Worm (Caenorhabditis elegans) whole organism, L4 larva: ENCODE data around the gene viro-2.

ENCODE experiments used
- T20F7.1 ChIP-seq: fragments of 200-800 bp; sonication (Bioruptor generic); optimal IDR thresholded peaks from 2 replicates; lab custom pipeline; 2018; ENCODE audit warnings: mild to moderate bottlenecking, missing genetic modification characterization, missing compliant biosample characterization
- Y75B8A.6 ChIP-seq: fragments of 200-800 bp; sonication (Bioruptor generic); IDR thresholded peaks from 2 replicates; pipeline ENCODE4 v1.3.6; 2022; ENCODE audit warnings: missing genetic modification reagents, missing genetic modification characterization, missing compliant biosample characterization
- ZK337.2 ChIP-seq: fragments of 200-800 bp; sonication (Bioruptor generic); IDR thresholded peaks from 2 replicates; pipeline ENCODE4 v1.3.6; 2022; ENCODE audit warnings: missing genetic modification reagents, missing genetic modification characterization, missing compliant biosample characterization
- aha-1 ChIP-seq: fragments of 150-350 bp; peaks from one replicate; lab custom pipeline; 2014; ENCODE audit warnings: missing biosample characterization, missing genetic modification characterization
- aly-2 ChIP-seq: sonication (generic microtip); optimal IDR thresholded peaks from 2 replicates; lab custom pipeline; 2018; ENCODE audit warnings: missing biosample characterization, missing genetic modification characterization
- ama-1 ChIP-seq: fragments of 150-350 bp; optimal IDR thresholded peaks from 2 replicates; lab custom pipeline; 2014; ENCODE audit warnings: inconsistent platforms, mixed read lengths
- ceh-20 ChIP-seq: fragments of 200-800 bp; sonication (Bioruptor generic); IDR thresholded peaks from 2 replicates; pipeline ENCODE4 v1.3.6; 2022; ENCODE audit warnings: missing genetic modification reagents, missing genetic modification characterization, missing compliant biosample characterization
- ceh-32 ChIP-seq: sonication (generic microtip); optimal IDR thresholded peaks from 2 replicates; lab custom pipeline; 2016; ENCODE audit warnings: mild to moderate bottlenecking, missing genetic modification characterization, missing compliant biosample characterization; ENCODE audit not compliant: poor library complexity
- ceh-44 ChIP-seq: fragments of 200-800 bp; sonication (Bioruptor generic); IDR thresholded peaks from 2 replicates; pipeline ENCODE4 v1.3.6; 2022; ENCODE audit warnings: missing genetic modification reagents, missing genetic modification characterization, missing compliant biosample characterization
- cey-2 ChIP-seq: sonication (generic microtip); optimal IDR thresholded peaks from 3 replicates; lab custom pipeline; 2017; ENCODE audit warnings: missing genetic modification characterization, mild to moderate bottlenecking, missing compliant biosample characterization, antibody characterized with exemption, borderline replicate concordance; ENCODE audit not compliant: insufficient read depth
- ctbp-1 ChIP-seq: fragments of 200-800 bp; sonication (Bioruptor generic); IDR thresholded peaks from 2 replicates; pipeline ENCODE4 v1.3.6; 2022; ENCODE audit warnings: missing genetic modification reagents, missing genetic modification characterization, missing compliant biosample characterization
- daf-19 ChIP-seq: fragments of 200-800 bp; sonication (Bioruptor generic); conservative IDR thresholded peaks from 2 replicates; pipeline ENCODE4 v1.3.6; 2022; ENCODE audit warnings: missing genetic modification characterization, missing compliant biosample characterization
- dpl-1 ChIP-seq: fragments of 150-350 bp; optimal IDR thresholded peaks from 2 replicates; lab custom pipeline; 2014; ENCODE audit warnings: missing biosample characterization, missing genetic modification reagents, missing genetic modification characterization
- egl-27 ChIP-seq: sonication (generic microtip); optimal IDR thresholded peaks from 3 replicates; lab custom pipeline; 2017; ENCODE audit warnings: missing biosample characterization, missing genetic modification reagents, missing genetic modification characterization
- egl-43 ChIP-seq: fragments of 200-800 bp; sonication (Bioruptor generic); IDR thresholded peaks from 2 replicates; pipeline ENCODE4 v1.3.6; 2022; ENCODE audit warnings: missing genetic modification reagents, missing genetic modification characterization, missing compliant biosample characterization
- fos-1 ChIP-seq: fragments of 150-350 bp; optimal IDR thresholded peaks from 2 replicates; lab custom pipeline; 2014; ENCODE audit warnings: missing biosample characterization, missing genetic modification characterization
- hlh-30 ChIP-seq: sonication (generic microtip); optimal IDR thresholded peaks from 2 replicates; lab custom pipeline; 2017; ENCODE audit warnings: antibody characterized with exemption, mild to moderate bottlenecking, missing genetic modification characterization, missing compliant biosample characterization; ENCODE audit not compliant: insufficient read depth
- lim-7 ChIP-seq: fragments of 200-800 bp; sonication (Bioruptor generic); IDR thresholded peaks from 2 replicates; pipeline ENCODE4 v1.3.6; 2022; ENCODE audit warnings: missing genetic modification characterization, missing compliant biosample characterization
- lin-1 ChIP-seq: fragments of 200-800 bp; sonication (Bioruptor generic); IDR thresholded peaks from 2 replicates; pipeline ENCODE4 v1.3.6; 2022; ENCODE audit warnings: missing genetic modification reagents, missing genetic modification characterization, missing compliant biosample characterization
- lin-13 ChIP-seq: fragments of 150-350 bp; optimal IDR thresholded peaks from 2 replicates; lab custom pipeline; 2014; ENCODE audit warnings: missing biosample characterization, missing genetic modification reagents, missing genetic modification characterization
- lin-15B ChIP-seq: fragments of 150-350 bp; sonication (generic microtip); optimal IDR thresholded peaks from 3 replicates; lab custom pipeline; 2014; ENCODE audit warnings: missing biosample characterization, missing genetic modification characterization
- lin-29 ChIP-seq: fragments of 200-800 bp; sonication (Bioruptor generic); IDR thresholded peaks from 2 replicates; pipeline ENCODE4 v1.3.6; 2022; ENCODE audit warnings: missing genetic modification reagents, missing genetic modification characterization, missing compliant biosample characterization
- lin-38 ChIP-seq: fragments of 200-800 bp; sonication (Bioruptor generic); IDR thresholded peaks from 2 replicates; pipeline ENCODE4 v1.3.6; 2022; ENCODE audit warnings: missing genetic modification reagents, missing genetic modification characterization, missing compliant biosample characterization
- lin-39 ChIP-seq: fragments of 150-350 bp; optimal IDR thresholded peaks from 2 replicates; lab custom pipeline; 2014; ENCODE audit warnings: missing biosample characterization, missing genetic modification reagents, missing genetic modification characterization
- lir-3 ChIP-seq: sonication (generic microtip); optimal IDR thresholded peaks from 2 replicates; lab custom pipeline; 2016; ENCODE audit warnings: mild to moderate bottlenecking, missing genetic modification characterization, missing compliant biosample characterization
- lsy-2 ChIP-seq, 2 experiments: fragments of 150-350 bp in 1 of 2; sonication (generic microtip) in 1 of 2; optimal IDR thresholded peaks; 2 replicates each; lab custom pipeline; 2014 to 2017; ENCODE audit warnings: missing biosample characterization in 2 of 2, missing genetic modification characterization in 2 of 2
- madf-5 ChIP-seq, 2 experiments: fragments of 200-800 bp; sonication (Bioruptor generic); IDR thresholded peaks; 2 replicates each; pipeline ENCODE4 v1.3.6; 2022; ENCODE audit warnings: missing compliant biosample characterization in 2 of 2, missing genetic modification characterization in 2 of 2
- mdl-1 ChIP-seq, 2 experiments: fragments of 150-350 bp in 1 of 2; sonication (generic microtip) in 1 of 2; optimal IDR thresholded peaks; 2 replicates each; lab custom pipeline; 2014 to 2017; ENCODE audit warnings: missing biosample characterization in 2 of 2, missing genetic modification characterization in 2 of 2
- mdt-29 ChIP-seq: fragments of 200-800 bp; sonication (Bioruptor generic); IDR thresholded peaks from 2 replicates; pipeline ENCODE4 v1.3.6; 2022; ENCODE audit warnings: missing genetic modification reagents, missing genetic modification characterization, missing compliant biosample characterization
- mes-2 ChIP-seq: sonication (generic microtip); optimal IDR thresholded peaks from 2 replicates; lab custom pipeline; 2016; ENCODE audit warnings: missing genotype, mild to moderate bottlenecking, missing genetic modification characterization, missing compliant biosample characterization; ENCODE audit not compliant: poor library complexity, severe bottlenecking
- mxl-2 ChIP-seq: fragments of 200-800 bp; sonication (Bioruptor generic); conservative IDR thresholded peaks from 2 replicates; pipeline ENCODE4 v1.3.6; 2022; ENCODE audit warnings: missing genetic modification reagents, missing genetic modification characterization, missing compliant biosample characterization
- mxl-3 ChIP-seq: fragments of 200-800 bp; sonication (Bioruptor generic); optimal IDR thresholded peaks from 2 replicates; lab custom pipeline; 2018; ENCODE audit warnings: mild to moderate bottlenecking, missing genetic modification characterization, missing compliant biosample characterization
- nhr-10 ChIP-seq: fragments of 150-350 bp; optimal IDR thresholded peaks from 2 replicates; lab custom pipeline; 2014; ENCODE audit warnings: missing biosample characterization, missing genetic modification characterization
- nhr-102 ChIP-seq: sonication (generic microtip); optimal IDR thresholded peaks from 2 replicates; lab custom pipeline; 2016; ENCODE audit warnings: mild to moderate bottlenecking, missing genetic modification characterization, moderate library complexity, missing compliant biosample characterization
- nhr-11 ChIP-seq: fragments of 150-350 bp; optimal IDR thresholded peaks from 2 replicates; lab custom pipeline; 2014; ENCODE audit warnings: missing biosample characterization, missing genetic modification characterization
- nhr-111 ChIP-seq: fragments of 200-800 bp; sonication (Bioruptor generic); optimal IDR thresholded peaks from 2 replicates; lab custom pipeline; 2018; ENCODE audit warnings: mild to moderate bottlenecking, missing genetic modification characterization, missing compliant biosample characterization
- nhr-48 ChIP-seq: sonication (generic microtip); optimal IDR thresholded peaks from 2 replicates; lab custom pipeline; 2016; ENCODE audit warnings: mild to moderate bottlenecking, missing genetic modification characterization, missing compliant biosample characterization
- nhr-77 ChIP-seq: fragments of 150-350 bp; optimal IDR thresholded peaks from 2 replicates; lab custom pipeline; 2014; ENCODE audit warnings: missing biosample characterization, missing genetic modification characterization
- php-3 ChIP-seq: fragments of 200-800 bp; sonication (Bioruptor generic); IDR thresholded peaks from 2 replicates; pipeline ENCODE4 v1.3.6; 2022; ENCODE audit warnings: missing genetic modification reagents, missing genetic modification characterization, missing compliant biosample characterization
- snpc-1.2 ChIP-seq: fragments of 200-800 bp; sonication (Bioruptor generic); IDR thresholded peaks from 2 replicates; pipeline ENCODE4 v1.3.6; 2022; ENCODE audit warnings: missing genetic modification reagents, missing genetic modification characterization, missing compliant biosample characterization
- tra-1 ChIP-seq: fragments of 200-800 bp; sonication (Bioruptor generic); IDR thresholded peaks from 2 replicates; pipeline ENCODE4 v1.3.6; 2022; ENCODE audit warnings: missing genetic modification reagents, missing genetic modification characterization, missing compliant biosample characterization
- unc-130 ChIP-seq: sonication (generic microtip); optimal IDR thresholded peaks from 2 replicates; lab custom pipeline; 2016; ENCODE audit warnings: missing genetic modification reagents, missing genetic modification characterization, missing compliant biosample characterization
- unc-39 ChIP-seq: sonication (generic microtip); optimal IDR thresholded peaks from 2 replicates; lab custom pipeline; 2017; ENCODE audit warnings: missing biosample characterization, missing genetic modification characterization
- unc-62 ChIP-seq, 3 experiments: fragments of 150-350 bp in 1 of 3; sonication (generic microtip); optimal IDR thresholded peaks in 2 of 3; peaks in 1 of 3; 1 replicate in 1 of 3; 2 replicates in 2 of 3; lab custom pipeline; 2014 to 2017; ENCODE audit warnings: missing biosample characterization in 3 of 3, missing genetic modification characterization in 3 of 3, missing genetic modification reagents in 3 of 3, missing genotype in 1 of 3
- zfp-3 ChIP-seq: fragments of 200-800 bp; sonication (Bioruptor generic); conservative IDR thresholded peaks from 2 replicates; pipeline ENCODE4 v1.3.6; 2022; ENCODE audit warnings: missing genetic modification reagents, missing genetic modification characterization, missing compliant biosample characterization
- zip-11 ChIP-seq: fragments of 200-800 bp; sonication (Bioruptor generic); IDR thresholded peaks from 2 replicates; pipeline ENCODE4 v1.3.6; 2022; ENCODE audit warnings: missing genetic modification characterization, missing compliant biosample characterization
- ztf-11 ChIP-seq: fragments of 150-350 bp; optimal IDR thresholded peaks from 2 replicates; lab custom pipeline; 2014; ENCODE audit warnings: missing biosample characterization, missing genetic modification characterization

Gene viro-2

ce11 chrIII:7162065-7162762 is 33.5 kb downstream of the viro-2 start, which contains the start of the genes syf-2 and K04G7.1 (continued):
- TF ChIP-seq tra-1 (GFP tag; lab: Robert Waterston, UW) (0 out of 2 replicates have a peak, but pooled peaks have one; percentile 57), ceh-32 (tag; lab: Kevin White, UChicago) (no peak), nhr-102 (tag; lab: Kevin White, UChicago) (peak; percentile 48), mdt-29 (GFP tag; lab: Robert Waterston, UW) (peak; percentile 45; the same call in 1 of the 2 replicates), lin-1 (GFP tag; lab: Robert Waterston, UW) (peak; percentile 63), lsy-2 (tag; optimal IDR thresholded peaks at IDR 0.05; lab: Kevin White, UChicago) (peak; percentile 47 to 96), lin-13 (GFP tag; lab: Kevin White, UChicago) (peak; percentile 98), madf-5 (GFP tag; IDR thresholded peaks at IDR 0.05; lab: Robert Waterston, UW) (no peak), ceh-20 (GFP tag; lab: Robert Waterston, UW) (peak; percentile 66; the same call in 1 of the 2 replicates), ztf-11 (tag; lab: Kevin White, UChicago) (no peak), nhr-77 (peak; percentile 92), lin-15B (tag; lab: Kevin White, UChicago) (peak; percentile 79), lin-39 (tag; lab: Kevin White, UChicago) (no peak), ctbp-1 (GFP tag; lab: Robert Waterston, UW) (peak; percentile 53; the same call in 1 of the 2 replicates), lim-7 (GFP tag; lab: Robert Waterston, UW) (no peak), egl-43 (GFP tag; lab: Robert Waterston, UW) (peak; percentile 67; the same call in 1 of the 2 replicates), cey-2 (tag; lab: Kevin White, UChicago) (no peak), fos-1 (tag; lab: Kevin White, UChicago) (no peak), nhr-111 (GFP tag; lab: Kevin White, UChicago) (no peak), zfp-3 (peak; percentile 81), daf-19 (GFP tag; lab: Robert Waterston, UW) (no peak), nhr-10 (no peak), aly-2 (tag; lab: Kevin White, UChicago) (no peak), zip-11 (no peak), unc-62 (GFP tag; optimal IDR thresholded peaks at IDR 0.05 in 1 of 2; lab: Kevin White, UChicago) (peak in 1 of 2 experiments; percentile 62), unc-62 (tag; optimal IDR thresholded peaks at IDR 0.05; lab: Kevin White, UChicago) (no peak), hlh-30 (tag; lab: Kevin White, UChicago) (peak; percentile 94), mxl-2 (no peak)

- peak; percentile 19 for TF ChIP-seq unc-130 (GFP tag; lab: Kevin White, UChicago)
- TF ChIP-seq nhr-10 = no peak
- TF ChIP-seq nhr-48 (tag; lab: Kevin White, UChicago) = no peak
- TF ChIP-seq php-3 = no peak
Measured at ce11 chrIII:7165276-7165675, 36.6 kb downstream of the viro-2 start.

- TF ChIP-seq zip-11 (no peak), ZK337.2 (GFP tag; lab: Robert Waterston, UW) (no peak), egl-27 (tag; lab: Kevin White, UChicago) (no peak), unc-130 (GFP tag; lab: Kevin White, UChicago) (no peak), lin-29 (GFP tag; lab: Robert Waterston, UW) (no peak), lin-13 (GFP tag; lab: Kevin White, UChicago) (peak; percentile 49), ceh-44 (GFP tag; lab: Robert Waterston, UW) (no peak), ama-1 (lab: Kevin White, UChicago) (no peak), aha-1 (tag; lab: Kevin White, UChicago) (peak; percentile 55), snpc-1.2 (GFP tag; lab: Robert Waterston, UW) (no peak), lir-3 (tag; lab: Kevin White, UChicago) (no peak), mdl-1 (tag; optimal IDR thresholded peaks at IDR 0.05; lab: Kevin White, UChicago) (peak in 1 of 2 experiments; percentile 83), nhr-11 (tag; lab: Kevin White, UChicago) (peak; percentile 35), lin-38 (peak; percentile 26), dpl-1 (GFP tag; lab: Kevin White, UChicago) (peak; percentile 69), Y75B8A.6 (GFP tag; lab: Robert Waterston, UW) (no peak), mxl-3 (peak; percentile 67), unc-39 (tag; lab: Kevin White, UChicago) (no peak), mes-2 (tag; lab: Kevin White, UChicago) (peak; percentile 63), T20F7.1 (GFP tag; lab: Kevin White, UChicago) (peak; percentile 63)
Measured at ce11 chrIII:7165816-7166229, 37.1 kb downstream of the viro-2 start.
